Worm (Caenorhabditis elegans) whole organism, midembryonic: ENCODE data around the gene K09C4.10.

Experiments
- cog-1 ChIP-seq: sonication (generic microtip); optimal IDR thresholded peaks from 2 replicates; lab custom pipeline; 2016; ENCODE audit warnings: missing genetic modification characterization, missing compliant biosample characterization
- flt-1 ChIP-seq: fragments of 200-800 bp; sonication (Bioruptor generic); IDR thresholded peaks from 2 replicates; pipeline ENCODE4 v1.3.6; 2022; ENCODE audit warnings: missing genetic modification characterization, missing compliant biosample characterization
- ztf-23 ChIP-seq: fragments of 200-800 bp; sonication (Bioruptor generic); IDR thresholded peaks from 2 replicates; pipeline ENCODE4 v1.3.6; 2022; ENCODE audit warnings: missing genetic modification reagents, missing genetic modification characterization, missing compliant biosample characterization
- ztf-29 ChIP-seq: fragments of 200-800 bp; sonication (Bioruptor generic); IDR thresholded peaks from 2 replicates; pipeline ENCODE4 v1.3.6; 2022; ENCODE audit warnings: missing genetic modification reagents, missing genetic modification characterization, missing compliant biosample characterization

ce11 chrX:3271673-3272072 is 8.4 kb downstream of the K09C4.10 start, which contains the start of gene K09C4.9:
- no peak for TF ChIP-seq ztf-23
- TF ChIP-seq ztf-29 (GFP tag; lab: Robert Waterston, UW) = no peak
- TF ChIP-seq flt-1 (GFP tag; lab: Robert Waterston, UW) = no peak
- TF ChIP-seq cog-1 (tag; lab: Kevin White, UChicago) = no peak
